Fruit fly (Drosophila melanogaster) whole organism, embryonic: ENCODE data around the gene BckdhA.

ENCODE experiments used
- Adf1 ChIP-seq: fragments of 200-800 bp; sonication (Bioruptor generic); IDR thresholded peaks from 2 replicates; pipeline ENCODE4 v1.3.6; 2022; ENCODE audit warnings: missing biosample characterization, missing genetic modification characterization
- CG10431 ChIP-seq: fragments of 200-800 bp; sonication (Bioruptor generic); optimal IDR thresholded peaks from 3 replicates; lab custom pipeline; 2018; ENCODE audit warnings: missing biosample characterization, mild to moderate bottlenecking, missing genetic modification characterization
- CG10462 ChIP-seq: fragments of 200-800 bp; sonication (Bioruptor generic); optimal IDR thresholded peaks from 2 replicates; lab custom pipeline; 2016; ENCODE audit warnings: missing biosample characterization, missing genetic modification characterization
- CG11398 ChIP-seq: fragments of 200-800 bp; sonication (Bioruptor generic); optimal IDR thresholded peaks from 2 replicates; lab custom pipeline; 2016; ENCODE audit warnings: missing biosample characterization, missing genetic modification characterization
- CG13123 ChIP-seq: fragments of 200-800 bp; sonication (Bioruptor generic); optimal IDR thresholded peaks from 2 replicates; lab custom pipeline; 2016; ENCODE audit warnings: missing biosample characterization, missing genetic modification characterization
- CG13624 ChIP-seq: fragments of 200-800 bp; sonication (Bioruptor generic); optimal IDR thresholded peaks from 2 replicates; lab custom pipeline; 2016; ENCODE audit warnings: missing biosample characterization, missing genetic modification characterization
- CG13775 ChIP-seq: fragments of 200-800 bp; sonication (Bioruptor generic); optimal IDR thresholded peaks from 3 replicates; lab custom pipeline; 2017; ENCODE audit warnings: missing biosample characterization, mild to moderate bottlenecking, missing genetic modification characterization
- CG14710 ChIP-seq: fragments of 200-800 bp; sonication (Bioruptor generic); optimal IDR thresholded peaks from 3 replicates; lab custom pipeline; 2019; ENCODE audit warnings: missing biosample characterization, mild to moderate bottlenecking, missing genetic modification characterization, moderate library complexity
- CG16863 ChIP-seq: fragments of 200-800 bp; sonication (Bioruptor generic); optimal IDR thresholded peaks from 3 replicates; lab custom pipeline; 2016; ENCODE audit warnings: missing biosample characterization, missing genetic modification characterization
- CG17385 ChIP-seq: fragments of 200-800 bp; sonication (Bioruptor generic); optimal IDR thresholded peaks from 3 replicates; lab custom pipeline; 2018; ENCODE audit warnings: missing biosample characterization, mild to moderate bottlenecking, missing genetic modification characterization
- CG17568 ChIP-seq: fragments of 200-800 bp; sonication (Bioruptor generic); optimal IDR thresholded peaks from 2 replicates; lab custom pipeline; 2018; ENCODE audit warnings: missing biosample characterization, mild to moderate bottlenecking, missing genetic modification characterization, moderate library complexity
- CG18599 ChIP-seq: fragments of 200-800 bp; sonication (Bioruptor generic); optimal IDR thresholded peaks from 3 replicates; lab custom pipeline; 2017; ENCODE audit warnings: missing biosample characterization, missing genetic modification characterization, mild to moderate bottlenecking, moderate library complexity, missing genetic modification reagents
- CG2202 ChIP-seq: fragments of 200-800 bp; sonication (Bioruptor generic); optimal IDR thresholded peaks from 2 replicates; lab custom pipeline; 2018; ENCODE audit warnings: missing biosample characterization, mild to moderate bottlenecking, missing genetic modification characterization
- CG2712 ChIP-seq: fragments of 200-800 bp; optimal IDR thresholded peaks from 3 replicates; lab custom pipeline; 2019; ENCODE audit warnings: missing biosample characterization, mild to moderate bottlenecking, missing genetic modification characterization, moderate library complexity
- CG42726 ChIP-seq: fragments of 200-800 bp; sonication (Bioruptor generic); IDR thresholded peaks from 2 replicates; pipeline ENCODE4 v1.3.6; 2022; ENCODE audit warnings: missing biosample characterization, missing genetic modification characterization; ENCODE audit not compliant: partially characterized antibody
- CG4820 ChIP-seq: fragments of 200-800 bp; sonication (Bioruptor generic); optimal IDR thresholded peaks from 3 replicates; lab custom pipeline; 2016; ENCODE audit warnings: missing biosample characterization, missing genetic modification characterization
- CG5180 ChIP-seq: fragments of 200-800 bp; sonication (Bioruptor generic); optimal IDR thresholded peaks from 3 replicates; lab custom pipeline; 2017; ENCODE audit warnings: missing biosample characterization, missing genetic modification characterization, mild to moderate bottlenecking, moderate library complexity, missing genetic modification reagents
- CG6254 ChIP-seq: fragments of 200-800 bp; sonication (Bioruptor generic); optimal IDR thresholded peaks from 3 replicates; lab custom pipeline; 2017; ENCODE audit warnings: mild to moderate bottlenecking, missing biosample characterization, missing genetic modification reagents, missing genetic modification characterization
- CG8359 ChIP-seq: fragments of 200-800 bp; sonication (Bioruptor generic); optimal IDR thresholded peaks from 2 replicates; lab custom pipeline; 2017; ENCODE audit warnings: missing biosample characterization, mild to moderate bottlenecking, missing genetic modification characterization, borderline replicate concordance
- Camta ChIP-seq: fragments of 200-800 bp; sonication (Bioruptor generic); optimal IDR thresholded peaks from 2 replicates; lab custom pipeline; 2016; ENCODE audit warnings: missing biosample characterization, missing genetic modification characterization
- Eip74EF ChIP-seq, 2 experiments: fragments of 200-800 bp in 1 of 2; fragments of >200 bp in 1 of 2; sonication (Bioruptor generic) in 1 of 2; optimal IDR thresholded peaks; 2 replicates each; lab custom pipeline; 2017 to 2019; ENCODE audit warnings: missing biosample characterization in 2 of 2, missing genetic modification characterization in 2 of 2, mild to moderate bottlenecking in 1 of 2, moderate library complexity in 1 of 2
- Nf-YB ChIP-seq: fragments of 200-800 bp; sonication (Bioruptor generic); optimal IDR thresholded peaks from 3 replicates; lab custom pipeline; 2019; ENCODE audit warnings: missing biosample characterization, mild to moderate bottlenecking, missing genetic modification characterization, moderate library complexity
- Pdp1 ChIP-seq, 2 experiments: fragments of 200-800 bp; sonication (Bioruptor generic); optimal IDR thresholded peaks; 3 replicates each; lab custom pipeline; 2016; ENCODE audit warnings: missing biosample characterization in 2 of 2, missing genetic modification characterization in 2 of 2, mild to moderate bottlenecking in 1 of 2, moderate library complexity in 1 of 2
- Xrp1 ChIP-seq: fragments of 200-800 bp; sonication (Bioruptor generic); IDR thresholded peaks from 2 replicates; pipeline ENCODE4 v1.3.6; 2022; ENCODE audit warnings: missing biosample characterization, missing genetic modification characterization
- cad ChIP-seq: fragments of >200 bp; optimal IDR thresholded peaks from 2 replicates; lab custom pipeline; 2017; ENCODE audit warnings: missing biosample characterization, missing genetic modification characterization
- cg ChIP-seq: fragments of 200-800 bp; sonication (Bioruptor generic); optimal IDR thresholded peaks from 3 replicates; lab custom pipeline; 2019; ENCODE audit warnings: missing biosample characterization, mild to moderate bottlenecking, missing genetic modification characterization, moderate library complexity
- dati ChIP-seq: fragments of 200-800 bp; sonication (Bioruptor generic); IDR thresholded peaks from 2 replicates; pipeline ENCODE4 v1.3.6; 2022; ENCODE audit warnings: missing biosample characterization, missing genetic modification characterization
- dm ChIP-seq: fragments of 200-800 bp; sonication (Bioruptor generic); optimal IDR thresholded peaks from 3 replicates; lab custom pipeline; 2016; ENCODE audit warnings: missing biosample characterization, missing genetic modification characterization
- dpn ChIP-seq, 2 experiments: fragments of 200-800 bp; sonication (Bioruptor generic); optimal IDR thresholded peaks; 3 replicates each; lab custom pipeline; 2016; ENCODE audit warnings: missing biosample characterization in 2 of 2, missing genetic modification characterization in 2 of 2
- fd64A ChIP-seq: fragments of 200-800 bp; sonication (Bioruptor generic); optimal IDR thresholded peaks from 3 replicates; lab custom pipeline; 2018; ENCODE audit warnings: missing biosample characterization, mild to moderate bottlenecking, missing genetic modification characterization
- grn ChIP-seq: fragments of 200-800 bp; sonication (Bioruptor generic); optimal IDR thresholded peaks from 3 replicates; lab custom pipeline; 2017; ENCODE audit warnings: missing biosample characterization, missing genetic modification characterization
- jigr1 ChIP-seq: fragments of 200-800 bp; sonication (Bioruptor generic); IDR thresholded peaks from 3 replicates; pipeline ENCODE4 v1.3.6; 2022; ENCODE audit warnings: missing biosample characterization, missing genetic modification characterization
- jumu ChIP-seq: fragments of 200-800 bp; sonication (Bioruptor generic); optimal IDR thresholded peaks from 3 replicates; lab custom pipeline; 2016; ENCODE audit warnings: missing biosample characterization, missing genetic modification characterization
- klu ChIP-seq: fragments of 200-800 bp; sonication (Bioruptor generic); IDR thresholded peaks from 2 replicates; pipeline ENCODE4 v1.3.6; 2022; ENCODE audit warnings: missing biosample characterization, missing genetic modification characterization
- kni ChIP-seq: fragments of 200-800 bp; sonication (Bioruptor generic); optimal IDR thresholded peaks from 3 replicates; lab custom pipeline; 2017; ENCODE audit warnings: mild to moderate bottlenecking, missing biosample characterization, missing genetic modification reagents, missing genetic modification characterization
- lab ChIP-seq: fragments of 200-800 bp; sonication (Bioruptor generic); optimal IDR thresholded peaks from 3 replicates; lab custom pipeline; 2017; ENCODE audit warnings: missing biosample characterization, missing genetic modification characterization, mild to moderate bottlenecking, moderate library complexity, missing genetic modification reagents
- lbe ChIP-seq: fragments of 200-800 bp; sonication (Bioruptor generic); optimal IDR thresholded peaks from 2 replicates; lab custom pipeline; 2016; ENCODE audit warnings: missing biosample characterization, mild to moderate bottlenecking, missing genetic modification characterization
- nerfin-1 ChIP-seq: fragments of 200-800 bp; sonication (Bioruptor generic); optimal IDR thresholded peaks from 3 replicates; lab custom pipeline; 2019; ENCODE audit warnings: missing biosample characterization, mild to moderate bottlenecking, missing genetic modification characterization, moderate library complexity
- pan ChIP-seq, 4 experiments: fragments of >200 bp in 3 of 4; fragments of 200-800 bp in 1 of 4; sonication (Bioruptor generic) in 1 of 4; optimal IDR thresholded peaks in 3 of 4; IDR thresholded peaks in 1 of 4; 2 replicates each; pipeline versions ENCODE4 v1.3.6 to Lab custom; 2017 to 2022; ENCODE audit warnings: missing biosample characterization in 2 of 4, missing genetic modification characterization in 2 of 4, mixed read lengths in 1 of 4
- peb ChIP-seq: fragments of 200-800 bp; sonication (Bioruptor generic); IDR thresholded peaks from 2 replicates; pipeline ENCODE4 v1.3.6; 2022; ENCODE audit warnings: missing biosample characterization, missing genetic modification characterization
- phol ChIP-seq: fragments of 200-800 bp; sonication (Bioruptor generic); optimal IDR thresholded peaks from 3 replicates; lab custom pipeline; 2018; ENCODE audit warnings: missing biosample characterization, mild to moderate bottlenecking, missing genetic modification characterization, moderate library complexity
- pum ChIP-seq: fragments of 200-800 bp; sonication (Bioruptor generic); optimal IDR thresholded peaks from 2 replicates; lab custom pipeline; 2016; ENCODE audit warnings: missing biosample characterization, missing genetic modification characterization
- run ChIP-seq: fragments of 200-800 bp; sonication (Bioruptor generic); optimal IDR thresholded peaks from 3 replicates; lab custom pipeline; 2018; ENCODE audit warnings: missing biosample characterization, mild to moderate bottlenecking, missing genetic modification characterization
- so ChIP-seq: fragments of 200-800 bp; sonication (Bioruptor generic); IDR thresholded peaks from 3 replicates; pipeline ENCODE4 v1.3.6; 2022; ENCODE audit warnings: missing biosample characterization, missing genetic modification characterization
- twi ChIP-seq: fragments of 200-800 bp; optimal IDR thresholded peaks from 2 replicates; lab custom pipeline; 2019; ENCODE audit warnings: missing biosample characterization, mild to moderate bottlenecking, missing genetic modification characterization, moderate library complexity
- wdn ChIP-seq: fragments of 200-800 bp; sonication (Bioruptor generic); IDR thresholded peaks from 2 replicates; pipeline ENCODE4 v1.3.6; 2022; ENCODE audit warnings: missing biosample characterization, missing genetic modification characterization
- wek ChIP-seq: fragments of 200-800 bp; sonication (Bioruptor generic); optimal IDR thresholded peaks from 3 replicates; lab custom pipeline; 2018; ENCODE audit warnings: missing biosample characterization, mild to moderate bottlenecking, missing genetic modification characterization, moderate library complexity
- yki ChIP-seq: fragments of >200 bp; optimal IDR thresholded peaks from 3 replicates; lab custom pipeline; 2018
- zfh1 ChIP-seq: fragments of 200-800 bp; sonication (Bioruptor generic); IDR thresholded peaks from 3 replicates; pipeline ENCODE4 v1.3.6; 2022; ENCODE audit warnings: missing biosample characterization, missing genetic modification characterization

Gene BckdhA

dm6 chr3R:9550265-9551012 is 5.1 kb upstream of the BckdhA start (continued):
- TF ChIP-seq grn (peak; percentile 50), Nf-YB (no peak), peb (GFP tag; lab: Robert Waterston, UW) (no peak), CG10431 (no peak), CG10462 (GFP tag; lab: Kevin White, UChicago) (no peak), CG11398 (no peak), CG13775 (GFP tag; lab: Kevin White, UChicago) (no peak), Pdp1 (GFP tag; optimal IDR thresholded peaks at IDR 0.05; lab: Kevin White, UChicago) (peak in 1 of 2 experiments; percentile 63), Eip74EF (GFP tag; optimal IDR thresholded peaks at IDR 0.05; lab: Kevin White, UChicago) (peak; percentile 34 to 39), CG17385 (GFP tag; lab: Kevin White, UChicago) (peak; percentile 18), Camta (no peak), twi (tag; lab: Kevin White, UChicago) (peak; percentile 22), cg (GFP tag; lab: Kevin White, UChicago) (peak; percentile 95), yki (peak; percentile 96), fd64A (GFP tag; lab: Kevin White, UChicago) (no peak), Adf1 (no peak), CG17568 (GFP tag; lab: Kevin White, UChicago) (peak; percentile 22), jumu (GFP tag; lab: Kevin White, UChicago) (no peak), dpn (GFP tag; optimal IDR thresholded peaks at IDR 0.05; lab: Kevin White, UChicago) (no peak), zfh1 (no peak), CG2712 (tag; lab: Kevin White, UChicago) (peak; percentile 16), CG6254 (GFP tag; lab: Kevin White, UChicago) (peak; percentile 26), lbe (GFP tag; lab: Kevin White, UChicago) (peak; percentile 12), CG4820 (no peak), nerfin-1 (tag; lab: Kevin White, UChicago) (peak; percentile 25), Xrp1 (GFP tag; lab: Robert Waterston, UW) (no peak), CG5180 (GFP tag; lab: Kevin White, UChicago) (peak; percentile 40), CG16863 (GFP tag; lab: Kevin White, UChicago) (no peak), klu (GFP tag; lab: Robert Waterston, UW) (no peak), run (no peak), pan (optimal IDR thresholded peaks at IDR 0.05; lab: Kevin White, UChicago) (no peak), pan (GFP tag; optimal IDR thresholded peaks at IDR 0.05 in 1 of 2, IDR thresholded peaks at IDR 0.05 in 1 of 2) (no peak), phol (tag; lab: Kevin White, UChicago) (no peak), CG18599 (no peak), cad (GFP tag; lab: Kevin White, UChicago) (peak; percentile 24), dm (GFP tag; lab: Kevin White, UChicago) (no peak), CG2202 (tag; lab: Kevin White, UChicago) (peak; percentile 22), lab (GFP tag; lab: Kevin White, UChicago) (peak; percentile 36), CG14710 (tag; lab: Kevin White, UChicago) (peak; percentile 14), CG8359 (no peak), kni (GFP tag; lab: Kevin White, UChicago) (no peak), CG13123 (GFP tag; lab: Kevin White, UChicago) (no peak), jigr1 (no peak), so (GFP tag; lab: Robert Waterston, UW) (no peak), wek (no peak), dati (no peak), pum (no peak), CG42726 (GFP tag; lab: Robert Waterston, UW) (no peak), CG13624 (GFP tag; lab: Kevin White, UChicago) (no peak), wdn (no peak)
